Fruit fly (Drosophila melanogaster) whole organism, embryonic: Measurements from ENCODE around the gene yellow-f2.

Experiments
- CG11723 ChIP-seq: fragments of 200-800 bp; sonication (Bioruptor generic); optimal IDR thresholded peaks from 2 replicates; lab custom pipeline; 2017; ENCODE audit warnings: missing biosample characterization, mild to moderate bottlenecking, missing genetic modification characterization
- CG13894 ChIP-seq: fragments of 200-800 bp; sonication (Bioruptor generic); optimal IDR thresholded peaks from 3 replicates; lab custom pipeline; 2018; ENCODE audit warnings: missing biosample characterization, mild to moderate bottlenecking, missing genetic modification characterization, moderate library complexity
- CG14667 ChIP-seq: fragments of 200-800 bp; sonication (Bioruptor generic); IDR thresholded peaks from 2 replicates; pipeline ENCODE4 v1.3.6; 2022; ENCODE audit warnings: missing biosample characterization, missing genetic modification characterization
- CG2712 ChIP-seq: fragments of 200-800 bp; optimal IDR thresholded peaks from 3 replicates; lab custom pipeline; 2019; ENCODE audit warnings: missing biosample characterization, mild to moderate bottlenecking, missing genetic modification characterization, moderate library complexity
- CG4328 ChIP-seq: fragments of 200-800 bp; sonication (Bioruptor generic); optimal IDR thresholded peaks from 3 replicates; lab custom pipeline; 2017; ENCODE audit warnings: missing biosample characterization, missing genetic modification reagents, missing genetic modification characterization
- CG4404 ChIP-seq: fragments of 200-800 bp; sonication (Bioruptor generic); IDR thresholded peaks from 2 replicates; pipeline ENCODE4 v1.3.6; 2022; ENCODE audit warnings: missing biosample characterization, missing genetic modification characterization
- CG4707 ChIP-seq: fragments of 200-800 bp; sonication (Bioruptor generic); optimal IDR thresholded peaks from 2 replicates; lab custom pipeline; 2018; ENCODE audit warnings: missing biosample characterization, mild to moderate bottlenecking, missing genetic modification characterization, moderate library complexity
- CG4854 ChIP-seq: fragments of 200-800 bp; sonication (Bioruptor generic); optimal IDR thresholded peaks from 2 replicates; lab custom pipeline; 2016; ENCODE audit warnings: missing biosample characterization, missing genetic modification characterization, inconsistent platforms
- CG7839 ChIP-seq: fragments of 200-800 bp; sonication (Bioruptor generic); optimal IDR thresholded peaks from 3 replicates; lab custom pipeline; 2018; ENCODE audit warnings: missing biosample characterization, mild to moderate bottlenecking, missing genetic modification characterization, moderate library complexity
- CG8290 ChIP-seq, 3 experiments: fragments of 200-800 bp; sonication (Bioruptor generic); optimal IDR thresholded peaks; 2 replicates each; lab custom pipeline; 2016 to 2019; ENCODE audit warnings: missing biosample characterization in 3 of 3, missing genetic modification characterization in 3 of 3, mild to moderate bottlenecking in 2 of 3, moderate library complexity in 1 of 3
- CG8924 ChIP-seq: fragments of 200-800 bp; optimal IDR thresholded peaks from 3 replicates; lab custom pipeline; 2019; ENCODE audit warnings: missing biosample characterization, mild to moderate bottlenecking, missing genetic modification characterization, moderate library complexity
- CG9797 ChIP-seq: fragments of 200-800 bp; sonication (Bioruptor generic); optimal IDR thresholded peaks from 3 replicates; lab custom pipeline; 2018; ENCODE audit warnings: missing biosample characterization, mild to moderate bottlenecking, missing genetic modification characterization
- Dip2 ChIP-seq: fragments of 200-800 bp; sonication (Bioruptor generic); IDR thresholded peaks from 2 replicates; pipeline ENCODE4 v1.3.6; 2022; ENCODE audit warnings: missing biosample characterization, missing genetic modification characterization
- Dll ChIP-seq: fragments of 200-800 bp; sonication (Bioruptor generic); IDR thresholded peaks from 4 replicates; pipeline ENCODE4 v1.3.6; 2022; ENCODE audit warnings: missing biosample characterization, missing genetic modification characterization; ENCODE audit not compliant: partially characterized antibody
- Elba2 ChIP-seq: fragments of 200-800 bp; sonication (Bioruptor generic); optimal IDR thresholded peaks from 3 replicates; lab custom pipeline; 2016; ENCODE audit warnings: missing biosample characterization, missing genetic modification characterization
- Fer2 ChIP-seq: fragments of 200-800 bp; sonication (Bioruptor generic); optimal IDR thresholded peaks from 2 replicates; lab custom pipeline; 2018; ENCODE audit warnings: missing biosample characterization, mild to moderate bottlenecking, missing genetic modification characterization, moderate library complexity
- H15 ChIP-seq: fragments of 200-800 bp; sonication (Bioruptor generic); IDR thresholded peaks from 3 replicates; pipeline ENCODE4 v1.3.6; 2022; ENCODE audit warnings: missing biosample characterization, missing genetic modification characterization
- HLH3B ChIP-seq: fragments of 200-800 bp; sonication (Bioruptor generic); IDR thresholded peaks from 2 replicates; pipeline ENCODE4 v1.3.6; 2022; ENCODE audit warnings: missing biosample characterization, missing genetic modification characterization
- Hmx ChIP-seq: fragments of 200-800 bp; sonication (Bioruptor generic); optimal IDR thresholded peaks from 2 replicates; lab custom pipeline; 2016; ENCODE audit warnings: missing biosample characterization, missing genetic modification characterization
- Meics ChIP-seq: fragments of 200-800 bp; sonication (Bioruptor generic); optimal IDR thresholded peaks from 2 replicates; lab custom pipeline; 2017; ENCODE audit warnings: missing biosample characterization, mild to moderate bottlenecking, missing genetic modification characterization
- Opbp ChIP-seq: fragments of 200-800 bp; sonication (Bioruptor generic); IDR thresholded peaks from 3 replicates; pipeline ENCODE4 v1.3.6; 2022; ENCODE audit warnings: missing biosample characterization, missing genetic modification characterization; ENCODE audit not compliant: partially characterized antibody
- Rx ChIP-seq: fragments of 200-800 bp; sonication (Bioruptor generic); IDR thresholded peaks from 2 replicates; pipeline ENCODE4 v1.3.6; 2022; ENCODE audit warnings: missing biosample characterization, missing genetic modification characterization
- Six4 ChIP-seq: fragments of 200-800 bp; sonication (Bioruptor generic); optimal IDR thresholded peaks from 2 replicates; lab custom pipeline; 2016; ENCODE audit warnings: missing biosample characterization, missing genetic modification characterization
- ac ChIP-seq: fragments of 200-800 bp; sonication (Bioruptor generic); optimal IDR thresholded peaks from 3 replicates; lab custom pipeline; 2017; ENCODE audit warnings: missing biosample characterization, mild to moderate bottlenecking, missing genetic modification characterization
- ato ChIP-seq: fragments of 200-800 bp; sonication (Bioruptor generic); IDR thresholded peaks from 2 replicates; pipeline ENCODE4 v1.3.6; 2022; ENCODE audit warnings: missing biosample characterization, missing genetic modification characterization; ENCODE audit not compliant: partially characterized antibody
- bcd ChIP-seq: fragments of 200-800 bp; sonication (Bioruptor generic); optimal IDR thresholded peaks from 2 replicates; lab custom pipeline; 2017; ENCODE audit warnings: missing biosample characterization, mild to moderate bottlenecking, missing genetic modification characterization
- corto ChIP-seq: fragments of 200-800 bp; sonication (Bioruptor generic); optimal IDR thresholded peaks from 2 replicates; lab custom pipeline; 2016; ENCODE audit warnings: missing biosample characterization, mild to moderate bottlenecking, missing genetic modification characterization, moderate library complexity
- dmrt11E ChIP-seq: fragments of 200-800 bp; sonication (Bioruptor generic); optimal IDR thresholded peaks from 3 replicates; lab custom pipeline; 2018; ENCODE audit warnings: missing biosample characterization, mild to moderate bottlenecking, missing genetic modification characterization, moderate library complexity
- ems ChIP-seq: fragments of 200-800 bp; sonication (Bioruptor generic); optimal IDR thresholded peaks from 3 replicates; lab custom pipeline; 2016; ENCODE audit warnings: missing biosample characterization, missing genetic modification characterization
- esg ChIP-seq: fragments of 200-800 bp; sonication (Bioruptor generic); conservative IDR thresholded peaks from 2 replicates; pipeline ENCODE4 v1.3.6; 2022; ENCODE audit warnings: missing biosample characterization, missing genetic modification characterization
- fd102C ChIP-seq: fragments of 200-800 bp; sonication (Bioruptor generic); optimal IDR thresholded peaks from 2 replicates; lab custom pipeline; 2018; ENCODE audit warnings: missing biosample characterization, mild to moderate bottlenecking, missing genetic modification characterization, moderate library complexity
- fd3F ChIP-seq: fragments of 200-800 bp; sonication (Bioruptor generic); optimal IDR thresholded peaks from 2 replicates; lab custom pipeline; 2018; ENCODE audit warnings: missing biosample characterization, mild to moderate bottlenecking, missing genetic modification characterization, moderate library complexity
- fd96Cb ChIP-seq: fragments of 200-800 bp; sonication (Bioruptor generic); optimal IDR thresholded peaks from 2 replicates; lab custom pipeline; 2018; ENCODE audit warnings: missing biosample characterization, mild to moderate bottlenecking, missing genetic modification characterization, moderate library complexity
- grn ChIP-seq: fragments of 200-800 bp; sonication (Bioruptor generic); optimal IDR thresholded peaks from 3 replicates; lab custom pipeline; 2017; ENCODE audit warnings: missing biosample characterization, missing genetic modification characterization
- hth ChIP-seq: fragments of >200 bp; optimal IDR thresholded peaks from 2 replicates; lab custom pipeline; 2017; ENCODE audit warnings: inconsistent platforms
- inv ChIP-seq: fragments of 200-800 bp; sonication (Bioruptor generic); IDR thresholded peaks from 2 replicates; pipeline ENCODE4 v1.3.6; 2022; ENCODE audit warnings: missing biosample characterization, missing genetic modification characterization; ENCODE audit not compliant: partially characterized antibody
- kni ChIP-seq: fragments of 200-800 bp; sonication (Bioruptor generic); optimal IDR thresholded peaks from 3 replicates; lab custom pipeline; 2017; ENCODE audit warnings: mild to moderate bottlenecking, missing biosample characterization, missing genetic modification reagents, missing genetic modification characterization
- mirr ChIP-seq: fragments of 200-800 bp; sonication (Bioruptor generic); optimal IDR thresholded peaks from 3 replicates; lab custom pipeline; 2018; ENCODE audit warnings: missing biosample characterization, mild to moderate bottlenecking, missing genetic modification characterization
- pita ChIP-seq: fragments of 200-800 bp; sonication (Bioruptor generic); optimal IDR thresholded peaks from 2 replicates; lab custom pipeline; 2017; ENCODE audit warnings: missing biosample characterization, mild to moderate bottlenecking, missing genetic modification characterization
- sd ChIP-seq: fragments of 200-800 bp; sonication (Bioruptor generic); optimal IDR thresholded peaks from 3 replicates; lab custom pipeline; 2018; ENCODE audit warnings: missing biosample characterization, mild to moderate bottlenecking, missing genetic modification characterization, moderate library complexity
- ssp ChIP-seq: fragments of 200-800 bp; sonication (Bioruptor generic); IDR thresholded peaks from 2 replicates; pipeline ENCODE4 v1.3.6; 2022; ENCODE audit warnings: missing biosample characterization, missing genetic modification characterization
- sug ChIP-seq: fragments of 200-800 bp; optimal IDR thresholded peaks from 2 replicates; lab custom pipeline; 2019; ENCODE audit warnings: missing biosample characterization, mild to moderate bottlenecking, missing genetic modification characterization, moderate library complexity
- toy ChIP-seq: fragments of 200-800 bp; sonication (Bioruptor generic); IDR thresholded peaks from 2 replicates; pipeline ENCODE4 v1.3.6; 2022; ENCODE audit warnings: missing biosample characterization, missing genetic modification characterization
- yki ChIP-seq: fragments of >200 bp; optimal IDR thresholded peaks from 3 replicates; lab custom pipeline; 2018

Gene yellow-f2

dm6 chr3R:12981334-12982166 is 13.4 kb downstream of the yellow-f2 start (continued):
- TF ChIP-seq HLH3B = peak; percentile 51
- TF ChIP-seq hth (lab: Kevin White, UChicago) = no peak
- TF ChIP-seq CG14667 (GFP tag; lab: Robert Waterston, UW) = peak; percentile 52; the same call in 1 of the 2 replicates
- TF ChIP-seq Meics = peak; percentile 77
- TF ChIP-seq Fer2 (tag; lab: Kevin White, UChicago) = peak; percentile 40
- no peak for TF ChIP-seq inv (GFP tag; lab: Robert Waterston, UW)
- TF ChIP-seq fd96Cb (tag; lab: Kevin White, UChicago) = peak; percentile 51
- no peak for TF ChIP-seq mirr
- TF ChIP-seq CG13894 (tag; lab: Kevin White, UChicago) = no peak
- no peak for TF ChIP-seq Dip2 (GFP tag; lab: Robert Waterston, UW)
- no peak for TF ChIP-seq H15 (GFP tag; lab: Robert Waterston, UW)
- no peak for TF ChIP-seq ssp (GFP tag; lab: Robert Waterston, UW)
- no peak for TF ChIP-seq grn (GFP tag; lab: Kevin White, UChicago)
- TF ChIP-seq kni (GFP tag; lab: Kevin White, UChicago) = no peak
- no peak for TF ChIP-seq toy (GFP tag; lab: Robert Waterston, UW)
- no peak for TF ChIP-seq pita (GFP tag; lab: Kevin White, UChicago)
- TF ChIP-seq Opbp (GFP tag; lab: Robert Waterston, UW) = no peak
- TF ChIP-seq CG7839 (tag; lab: Kevin White, UChicago) = peak; percentile 81
- TF ChIP-seq fd3F (GFP tag; lab: Kevin White, UChicago) = peak; percentile 55
- TF ChIP-seq yki (lab: Kevin White, UChicago) = no peak
- no peak for TF ChIP-seq CG4404
- TF ChIP-seq corto = no peak
- TF ChIP-seq CG4328 (GFP tag; lab: Kevin White, UChicago) = no peak
- no peak for TF ChIP-seq CG4854 (GFP tag; lab: Kevin White, UChicago)
- TF ChIP-seq Hmx (GFP tag; lab: Kevin White, UChicago) = no peak
- peak; percentile 73 for TF ChIP-seq CG2712 (tag; lab: Kevin White, UChicago)
- no peak for TF ChIP-seq ac (GFP tag; lab: Kevin White, UChicago)
- TF ChIP-seq CG9797 (GFP tag; lab: Kevin White, UChicago) = no peak
- TF ChIP-seq CG11723 (GFP tag; lab: Kevin White, UChicago) = peak; percentile 47
- no peak for TF ChIP-seq CG8290 (GFP tag; optimal IDR thresholded peaks at IDR 0.05; lab: Kevin White, UChicago)
- peak in 1 of 2 experiments; percentile 48 for TF ChIP-seq CG8290 (tag; optimal IDR thresholded peaks at IDR 0.05; lab: Kevin White, UChicago)
- TF ChIP-seq CG8924 (tag; lab: Kevin White, UChicago) = peak; percentile 59
- peak; percentile 57 for TF ChIP-seq esg
- no peak for TF ChIP-seq ato (GFP tag; lab: Robert Waterston, UW)
- TF ChIP-seq dmrt11E (tag; lab: Kevin White, UChicago) = peak; percentile 62
- peak; percentile 34; the same call in 1 of the 2 replicates for TF ChIP-seq Rx (GFP tag; lab: Robert Waterston, UW)
- TF ChIP-seq Six4 (GFP tag; lab: Kevin White, UChicago) = peak; percentile 43
- TF ChIP-seq ems (GFP tag; lab: Kevin White, UChicago) = peak; percentile 41
- TF ChIP-seq sug (tag; lab: Kevin White, UChicago) = no peak
- no peak for TF ChIP-seq Dll
- no peak for TF ChIP-seq Elba2 (GFP tag; lab: Kevin White, UChicago)
- TF ChIP-seq fd102C (GFP tag; lab: Kevin White, UChicago) = no peak
- peak; percentile 3 for TF ChIP-seq sd (tag; lab: Kevin White, UChicago)
- peak; percentile 71 for TF ChIP-seq bcd (GFP tag; lab: Kevin White, UChicago)
- TF ChIP-seq CG4707 = no peak
